Fruit fly (Drosophila melanogaster): Measurements from ENCODE around the gene CG9288.

DNA sequence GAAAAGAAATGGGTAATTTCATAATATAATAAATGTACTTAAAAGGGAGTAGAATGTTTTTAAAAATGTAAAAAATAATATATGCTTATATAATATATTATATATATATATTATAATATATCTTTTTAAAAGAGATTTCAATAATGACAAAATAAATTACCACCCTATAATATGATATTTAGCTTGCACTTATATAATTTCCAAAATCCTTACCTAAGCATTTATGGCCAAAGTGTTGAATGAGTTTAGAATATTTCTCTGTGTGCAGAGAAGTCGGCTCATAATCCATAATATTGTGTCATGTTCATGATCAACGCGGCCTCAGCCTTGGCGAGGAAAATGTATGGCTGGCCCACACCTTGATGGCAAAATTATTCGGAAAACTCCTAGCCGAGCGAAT, 8.8 kb downstream of the CG9288 start:
- TF ChIP-seq CG6276 (GFP tag; optimal IDR thresholded peaks at IDR 0.05) = peak; percentile 52
- peak; percentile 41 for TF ChIP-seq Eip78C (GFP tag)
- TF ChIP-seq CG16779 (tag; optimal IDR thresholded peaks at IDR 0.05) = no peak
- TF ChIP-seq pdm3 (GFP tag; optimal IDR thresholded peaks at IDR 0.05) = no peak
- TF ChIP-seq CG6163 (GFP tag; IDR thresholded peaks at IDR 0.05) = no peak
- TF ChIP-seq salr (GFP tag; optimal IDR thresholded peaks at IDR 0.05) = no peak
